Fruit fly (Drosophila melanogaster) whole organism, prepupa: ENCODE measurements around the gene firl.

Experiments
- Blimp-1 ChIP-seq: fragments of 200-800 bp; sonication (Bioruptor generic); optimal IDR thresholded peaks from 3 replicates; lab custom pipeline; 2017; ENCODE audit warnings: missing biosample characterization, missing genetic modification characterization, mild to moderate bottlenecking, moderate library complexity, missing genetic modification reagents
- CG10631 ChIP-seq: fragments of 200-800 bp; sonication (Bioruptor generic); optimal IDR thresholded peaks from 2 replicates; lab custom pipeline; 2016; ENCODE audit warnings: missing biosample characterization, missing genetic modification characterization
- CG11294 ChIP-seq: fragments of 200-800 bp; sonication (Bioruptor generic); IDR thresholded peaks from 2 replicates; pipeline ENCODE4 v1.3.6; 2022; ENCODE audit warnings: missing biosample characterization, missing genetic modification characterization
- CG11762 ChIP-seq: fragments of 200-800 bp; sonication (Bioruptor generic); optimal IDR thresholded peaks from 3 replicates; lab custom pipeline; 2016; ENCODE audit warnings: missing biosample characterization, missing genetic modification characterization; ENCODE audit not compliant: insufficient read depth
- CG11902 ChIP-seq: fragments of 200-800 bp; sonication (Bioruptor generic); optimal IDR thresholded peaks from 3 replicates; lab custom pipeline; 2016; ENCODE audit warnings: missing biosample characterization, missing genetic modification characterization
- CG15336 ChIP-seq: fragments of 200-800 bp; sonication (Bioruptor generic); IDR thresholded peaks from 2 replicates; pipeline ENCODE4 v1.3.6; 2022; ENCODE audit warnings: missing biosample characterization, missing genetic modification characterization
- CG1621 ChIP-seq: fragments of 200-800 bp; sonication (Bioruptor generic); optimal IDR thresholded peaks from 3 replicates; lab custom pipeline; 2018; ENCODE audit warnings: missing biosample characterization, mild to moderate bottlenecking, missing genetic modification characterization
- CG3032 ChIP-seq: fragments of 200-800 bp; optimal IDR thresholded peaks from 2 replicates; lab custom pipeline; 2019; ENCODE audit warnings: missing biosample characterization, mild to moderate bottlenecking, missing genetic modification characterization, moderate library complexity
- CG31627 ChIP-seq: fragments of 200-800 bp; sonication (Bioruptor generic); optimal IDR thresholded peaks from 3 replicates; lab custom pipeline; 2016; ENCODE audit warnings: missing biosample characterization, missing genetic modification characterization
- CG32006 ChIP-seq: fragments of 200-800 bp; sonication (Bioruptor generic); optimal IDR thresholded peaks from 3 replicates; lab custom pipeline; 2017; ENCODE audit warnings: missing biosample characterization, mild to moderate bottlenecking, missing genetic modification characterization
- CG34406 ChIP-seq: fragments of 200-800 bp; sonication (Bioruptor generic); optimal IDR thresholded peaks from 3 replicates; lab custom pipeline; 2016; ENCODE audit warnings: missing biosample characterization, missing genetic modification characterization
- CG3919 ChIP-seq: fragments of 200-800 bp; sonication (Bioruptor generic); optimal IDR thresholded peaks from 3 replicates; lab custom pipeline; 2016; ENCODE audit warnings: missing biosample characterization, missing genetic modification characterization
- CG4318 ChIP-seq: fragments of 200-800 bp; sonication (Bioruptor generic); optimal IDR thresholded peaks from 3 replicates; lab custom pipeline; 2017; ENCODE audit warnings: missing biosample characterization, mild to moderate bottlenecking, missing genetic modification characterization
- CG6792 ChIP-seq: fragments of 200-800 bp; sonication (Bioruptor generic); optimal IDR thresholded peaks from 3 replicates; lab custom pipeline; 2016; ENCODE audit warnings: missing biosample characterization, missing genetic modification characterization
- CG6808 ChIP-seq: fragments of 200-800 bp; sonication (Bioruptor generic); optimal IDR thresholded peaks from 3 replicates; lab custom pipeline; 2017; ENCODE audit warnings: missing biosample characterization, missing genetic modification characterization, mild to moderate bottlenecking, moderate library complexity, missing genetic modification reagents
- CG6854 ChIP-seq: fragments of 200-800 bp; sonication (Bioruptor generic); optimal IDR thresholded peaks from 2 replicates; lab custom pipeline; 2017; ENCODE audit warnings: missing biosample characterization, mild to moderate bottlenecking, missing genetic modification characterization
- CG7368 ChIP-seq: fragments of 200-800 bp; sonication (Bioruptor generic); optimal IDR thresholded peaks from 3 replicates; lab custom pipeline; 2016; ENCODE audit warnings: missing biosample characterization, missing genetic modification characterization
- CG8319 ChIP-seq: fragments of 200-800 bp; sonication (Bioruptor generic); optimal IDR thresholded peaks from 3 replicates; lab custom pipeline; 2016; ENCODE audit warnings: missing biosample characterization, missing genetic modification characterization
- CG8632 ChIP-seq: fragments of 200-800 bp; sonication (Bioruptor generic); optimal IDR thresholded peaks from 3 replicates; lab custom pipeline; 2016; ENCODE audit warnings: missing biosample characterization, missing genetic modification characterization
- Eip75B ChIP-seq: fragments of 200-800 bp; sonication (Bioruptor generic); optimal IDR thresholded peaks from 3 replicates; lab custom pipeline; 2016; ENCODE audit warnings: missing biosample characterization, missing genetic modification characterization
- Eip78C ChIP-seq: fragments of 200-800 bp; sonication (Bioruptor generic); peaks from one replicate; lab custom pipeline; 2016; ENCODE audit warnings: missing biosample characterization, missing genetic modification characterization
- Eip93F ChIP-seq: fragments of 200-800 bp; sonication (Bioruptor generic); optimal IDR thresholded peaks from 2 replicates; lab custom pipeline; 2016; ENCODE audit warnings: missing biosample characterization, mild to moderate bottlenecking, missing genetic modification characterization
- Ets21C ChIP-seq: fragments of 200-800 bp; sonication (Bioruptor generic); optimal IDR thresholded peaks from 3 replicates; lab custom pipeline; 2016; ENCODE audit warnings: missing biosample characterization, missing genetic modification characterization
- Ets96B ChIP-seq: fragments of 200-800 bp; optimal IDR thresholded peaks from 2 replicates; lab custom pipeline; 2019; ENCODE audit warnings: missing biosample characterization, mild to moderate bottlenecking, missing genetic modification characterization, moderate library complexity
- Hr39 ChIP-seq: fragments of 200-800 bp; sonication (Bioruptor generic); optimal IDR thresholded peaks from 2 replicates; lab custom pipeline; 2016; ENCODE audit warnings: missing biosample characterization, missing genetic modification characterization
- Hr4 ChIP-seq: fragments of 200-800 bp; sonication (Bioruptor generic); optimal IDR thresholded peaks from 3 replicates; lab custom pipeline; 2016; ENCODE audit warnings: missing biosample characterization, missing genetic modification characterization
- Lpt ChIP-seq: fragments of 200-800 bp; sonication (Bioruptor generic); optimal IDR thresholded peaks from 3 replicates; lab custom pipeline; 2016; ENCODE audit warnings: missing biosample characterization, missing genetic modification characterization
- Met ChIP-seq: fragments of 200-800 bp; sonication (Bioruptor generic); optimal IDR thresholded peaks from 3 replicates; lab custom pipeline; 2016; ENCODE audit warnings: missing biosample characterization, missing genetic modification characterization
- OdsH ChIP-seq: fragments of 200-800 bp; sonication (Bioruptor generic); optimal IDR thresholded peaks from 3 replicates; lab custom pipeline; 2016; ENCODE audit warnings: missing biosample characterization, missing genetic modification characterization
- Sox15 ChIP-seq: fragments of 200-800 bp; sonication (Bioruptor generic); optimal IDR thresholded peaks from 3 replicates; lab custom pipeline; 2016; ENCODE audit warnings: missing biosample characterization, missing genetic modification characterization
- achi ChIP-seq: fragments of 200-800 bp; sonication (Bioruptor generic); optimal IDR thresholded peaks from 3 replicates; lab custom pipeline; 2016; ENCODE audit warnings: missing biosample characterization, missing genetic modification characterization
- acj6 ChIP-seq: fragments of 200-800 bp; sonication (Bioruptor generic); optimal IDR thresholded peaks from 3 replicates; lab custom pipeline; 2016; ENCODE audit warnings: missing biosample characterization, missing genetic modification characterization
- dac ChIP-seq: fragments of 200-800 bp; sonication (Bioruptor generic); optimal IDR thresholded peaks from 2 replicates; lab custom pipeline; 2017; ENCODE audit warnings: missing biosample characterization, mild to moderate bottlenecking, missing genetic modification characterization
- eg ChIP-seq: fragments of 200-800 bp; sonication (Bioruptor generic); IDR thresholded peaks from 3 replicates; pipeline ENCODE4 v1.3.6; 2022; ENCODE audit warnings: missing biosample characterization, missing genetic modification characterization
- esn ChIP-seq: fragments of 200-800 bp; sonication (Bioruptor generic); optimal IDR thresholded peaks from 2 replicates; lab custom pipeline; 2016; ENCODE audit warnings: missing biosample characterization, mild to moderate bottlenecking, missing genetic modification characterization, moderate library complexity
- fd85E ChIP-seq: fragments of 200-800 bp; sonication (Bioruptor generic); optimal IDR thresholded peaks from 3 replicates; lab custom pipeline; 2016; ENCODE audit warnings: missing biosample characterization, missing genetic modification characterization
- pdm3 ChIP-seq: fragments of 200-800 bp; sonication (Bioruptor generic); optimal IDR thresholded peaks from 3 replicates; lab custom pipeline; 2016; ENCODE audit warnings: missing biosample characterization, missing genetic modification characterization
- spab ChIP-seq: fragments of 200-800 bp; sonication (Bioruptor generic); optimal IDR thresholded peaks from 2 replicates; lab custom pipeline; 2017; ENCODE audit warnings: missing biosample characterization, mild to moderate bottlenecking, missing genetic modification characterization, missing genetic modification reagents
- svp ChIP-seq: fragments of 200-800 bp; sonication (Bioruptor generic); peaks from one replicate; lab custom pipeline; 2016; ENCODE audit warnings: missing biosample characterization, missing genetic modification characterization
- topi ChIP-seq: fragments of 200-800 bp; sonication (Bioruptor generic); optimal IDR thresholded peaks from 3 replicates; lab custom pipeline; 2016; ENCODE audit warnings: missing biosample characterization, missing genetic modification characterization
- vri ChIP-seq: fragments of 200-800 bp; sonication (Bioruptor generic); optimal IDR thresholded peaks from 3 replicates; lab custom pipeline; 2016; ENCODE audit warnings: missing biosample characterization, mild to moderate bottlenecking, missing genetic modification characterization

firl gene

DNA sequence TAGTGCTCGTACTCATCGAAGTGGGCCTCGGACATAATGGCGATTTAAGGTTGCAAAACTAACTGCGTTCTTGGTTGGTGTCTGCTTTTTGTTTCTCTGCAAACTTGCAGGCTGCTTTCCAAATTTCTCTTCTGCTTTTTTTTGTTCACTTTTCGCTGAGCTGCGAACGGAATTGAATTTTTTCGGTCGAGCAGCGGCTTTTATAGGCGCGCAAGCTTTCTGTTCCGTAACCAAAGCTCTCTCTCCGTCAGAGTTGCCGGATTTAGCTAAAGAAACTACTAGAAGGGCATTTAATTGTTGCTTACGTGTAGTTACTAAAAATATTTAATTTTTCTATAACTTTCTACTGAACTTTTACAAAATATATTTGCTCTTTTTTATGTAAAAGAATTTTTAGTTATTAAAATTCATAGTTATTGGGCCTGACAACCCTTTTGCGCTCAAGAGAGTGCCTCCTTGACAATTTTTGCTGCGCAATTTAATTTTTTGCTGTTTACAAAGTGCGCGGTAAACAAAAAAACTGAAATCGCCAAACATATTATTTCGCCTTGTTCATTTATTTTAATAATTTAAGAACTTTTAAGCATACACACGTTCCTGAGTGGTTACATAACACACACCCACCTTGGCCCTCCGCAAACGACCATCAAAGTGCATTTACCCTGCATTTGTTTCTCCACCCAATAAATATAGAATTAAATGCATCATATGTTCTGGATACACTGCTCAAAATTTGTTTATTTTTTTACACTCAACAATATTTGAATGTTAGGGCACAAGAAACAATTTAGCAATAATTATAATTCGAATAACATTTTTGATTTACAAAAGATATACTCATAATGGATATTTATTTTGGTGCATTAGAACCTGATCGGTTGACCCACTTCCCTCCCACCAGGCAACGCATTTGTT, 20.4 kb downstream of the firl start, which contains the start of gene CG6770 (continued):
- TF ChIP-seq spab (GFP tag; lab: Kevin White, UChicago) (peak; percentile 78), Blimp-1 (GFP tag; lab: Kevin White, UChicago) (peak; percentile 75), Ets96B (tag; lab: Kevin White, UChicago) (peak; percentile 85), CG6808 (peak; percentile 88), CG8632 (GFP tag; lab: Kevin White, UChicago) (peak; percentile 88), CG11762 (GFP tag; lab: Kevin White, UChicago) (peak; percentile 79), Hr39 (peak; percentile 71), pdm3 (GFP tag; lab: Kevin White, UChicago) (peak; percentile 87), CG10631 (peak; percentile 74), fd85E (GFP tag; lab: Kevin White, UChicago) (peak; percentile 63), CG7368 (GFP tag; lab: Kevin White, UChicago) (peak; percentile 66), CG32006 (GFP tag; lab: Kevin White, UChicago) (peak; percentile 83), CG6792 (GFP tag; lab: Kevin White, UChicago) (peak; percentile 93), dac (peak; percentile 25), CG6854 (GFP tag; lab: Kevin White, UChicago) (peak; percentile 31), CG11294 (GFP tag; lab: Robert Waterston, UW) (peak; percentile 76), CG1621 (tag; lab: Kevin White, UChicago) (peak; percentile 64), CG3032 (tag; lab: Kevin White, UChicago) (peak; percentile 88), CG15336 (GFP tag; lab: Robert Waterston, UW) (peak; percentile 92), CG34406 (GFP tag; lab: Kevin White, UChicago) (peak; percentile 89), acj6 (GFP tag; lab: Kevin White, UChicago) (peak; percentile 89), achi (GFP tag; lab: Kevin White, UChicago) (peak; percentile 88), CG11902 (GFP tag; lab: Kevin White, UChicago) (peak; percentile 63), Ets21C (GFP tag; lab: Kevin White, UChicago) (peak; percentile 79), svp (GFP tag; lab: Kevin White, UChicago) (peak; percentile 94), Met (GFP tag; lab: Kevin White, UChicago) (peak; percentile 91)

DNA sequence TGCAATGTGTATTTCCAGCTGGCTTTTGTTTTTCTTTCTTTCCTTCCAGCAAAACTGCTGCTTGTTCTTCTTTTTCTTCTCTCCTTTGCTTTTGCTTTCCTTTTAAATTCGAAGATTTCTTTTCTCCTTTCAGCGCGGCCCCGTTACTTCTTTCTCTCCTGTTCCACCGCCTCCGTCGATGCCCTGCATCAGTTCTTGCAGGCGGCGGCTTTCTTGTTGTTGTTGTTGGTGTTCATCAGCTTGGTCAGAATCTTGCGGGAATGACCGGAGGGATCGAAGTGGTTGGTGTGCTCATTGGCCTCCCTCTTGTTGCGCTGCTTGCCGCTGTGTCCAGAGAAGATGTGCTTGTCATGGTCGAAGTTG, 21.0 kb downstream of the firl start:
- no peak for TF ChIP-seq CG32006 (GFP tag; lab: Kevin White, UChicago)
- TF ChIP-seq CG3919 (GFP tag; lab: Kevin White, UChicago): no peak
- TF ChIP-seq CG6808: no peak
- TF ChIP-seq eg (GFP tag; lab: Robert Waterston, UW): no peak
- TF ChIP-seq CG6854 (GFP tag; lab: Kevin White, UChicago): no peak
- no peak for TF ChIP-seq esn (GFP tag; lab: Kevin White, UChicago)
- TF ChIP-seq CG11294 (GFP tag; lab: Robert Waterston, UW): no peak

DNA sequence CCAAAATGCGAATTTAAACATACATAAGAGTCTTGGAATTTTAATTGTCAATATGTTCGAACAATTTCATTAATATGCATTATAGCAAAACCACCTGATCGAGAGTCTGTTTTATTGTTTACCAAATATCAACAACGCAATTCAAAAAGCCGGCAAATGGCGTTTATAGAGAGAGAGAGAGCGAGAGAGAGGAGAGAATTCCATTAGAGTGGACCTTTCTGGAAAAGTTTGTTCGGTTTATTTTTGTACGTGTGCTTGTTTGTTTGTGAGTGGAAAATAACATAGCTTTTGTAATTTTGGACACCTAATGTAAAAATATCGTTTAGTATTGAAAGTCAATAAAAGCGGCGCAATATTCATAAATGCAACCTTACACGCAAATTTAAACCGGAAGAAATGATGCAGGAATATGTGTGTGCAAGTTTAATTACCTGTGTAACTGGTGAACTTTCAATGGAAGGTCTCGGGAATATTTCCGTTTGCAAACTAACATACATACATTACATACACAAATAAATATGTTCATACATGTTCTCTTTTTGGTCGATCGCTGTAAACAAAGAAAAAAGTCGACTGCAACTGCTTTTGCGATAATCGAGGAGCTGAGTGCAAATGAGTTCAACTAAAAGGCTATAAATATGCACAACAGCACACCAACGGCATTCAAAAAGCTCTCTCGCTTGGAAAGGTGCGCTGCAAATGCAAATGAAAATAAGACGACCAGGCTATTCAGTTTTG, 21.8 kb downstream of the firl start, which contains the start of gene CG6785:
Gene CG6785, minus strand, starts transcription at position 588 of the 738 bp plus-strand sequence.
- TF ChIP-seq Eip93F (GFP tag; lab: Kevin White, UChicago) (peak; percentile 87), CG8319 (GFP tag; lab: Kevin White, UChicago) (peak; percentile 64), CG8632 (GFP tag; lab: Kevin White, UChicago) (peak; percentile 89), CG7368 (GFP tag; lab: Kevin White, UChicago) (peak; percentile 83), achi (GFP tag; lab: Kevin White, UChicago) (peak; percentile 81), CG6808 (peak; percentile 73), CG11762 (GFP tag; lab: Kevin White, UChicago) (peak; percentile 74), Blimp-1 (GFP tag; lab: Kevin White, UChicago) (peak; percentile 26), CG3919 (GFP tag; lab: Kevin White, UChicago) (no peak), CG1621 (tag; lab: Kevin White, UChicago) (peak; percentile 82), fd85E (GFP tag; lab: Kevin White, UChicago) (peak; percentile 26), OdsH (GFP tag; lab: Kevin White, UChicago) (peak; percentile 81), CG11902 (GFP tag; lab: Kevin White, UChicago) (no peak), Hr39 (peak; percentile 70), Sox15 (GFP tag; lab: Kevin White, UChicago) (peak; percentile 37), CG6854 (GFP tag; lab: Kevin White, UChicago) (peak; percentile 79), svp (GFP tag; lab: Kevin White, UChicago) (peak; percentile 92), esn (GFP tag; lab: Kevin White, UChicago) (peak; percentile 89), Lpt (GFP tag; lab: Kevin White, UChicago) (peak; percentile 78), CG34406 (GFP tag; lab: Kevin White, UChicago) (peak; percentile 81), CG4318 (no peak), Eip78C (peak; percentile 96), CG31627 (GFP tag; lab: Kevin White, UChicago) (peak; percentile 71), topi (GFP tag; lab: Kevin White, UChicago) (peak; percentile 79), Hr4 (GFP tag; lab: Kevin White, UChicago) (peak; percentile 79), Ets96B (tag; lab: Kevin White, UChicago) (peak; percentile 67), vri (peak; percentile 86), Ets21C (GFP tag; lab: Kevin White, UChicago) (peak; percentile 51), Eip75B (GFP tag; lab: Kevin White, UChicago) (peak; percentile 83)
